Worm (Caenorhabditis elegans): ENCODE data around the gene irld-62.

Gene irld-62

ce11 chrV:15281279-15281949, 29.5 kb upstream of the irld-62 start, which contains the start of the genes srw-19 and srx-51:
Gene srw-19 (minus strand): TSS chrV:15281379.
Gene srx-51 (plus strand): TSS chrV:15281899.
- TF ChIP-seq ceh-13 (GFP tag; optimal IDR thresholded peaks at IDR 0.05), result no peak
- TF ChIP-seq ceh-36 (tag; optimal IDR thresholded peaks at IDR 0.05), result no peak
- no peak for TF ChIP-seq hmbx-1 (tag; optimal IDR thresholded peaks at IDR 0.05)

DNA sequence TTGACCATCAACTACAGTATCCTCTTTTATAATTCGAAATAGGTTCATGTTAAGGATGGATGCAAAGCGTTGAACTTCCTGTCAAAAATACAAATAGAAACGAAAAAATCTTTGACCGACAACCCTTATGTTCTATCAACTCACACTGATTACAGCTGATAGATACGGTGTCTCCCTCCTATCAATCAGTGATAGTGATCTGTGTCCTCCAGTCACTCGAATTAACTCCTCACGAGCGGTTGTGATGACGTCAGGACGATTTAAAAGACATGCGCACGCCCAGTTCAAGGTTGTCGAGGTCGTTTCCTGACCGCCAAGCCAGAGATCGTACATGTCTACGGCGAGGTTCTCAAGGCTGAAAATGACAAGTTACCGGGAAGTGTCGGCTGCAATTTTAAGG, 24.9 kb upstream of the irld-62 start:
- no peak for TF ChIP-seq scrt-1 (GFP tag; IDR thresholded peaks at IDR 0.05)
- TF ChIP-seq B0310.2 (tag; optimal IDR thresholded peaks at IDR 0.05), result no peak

DNA sequence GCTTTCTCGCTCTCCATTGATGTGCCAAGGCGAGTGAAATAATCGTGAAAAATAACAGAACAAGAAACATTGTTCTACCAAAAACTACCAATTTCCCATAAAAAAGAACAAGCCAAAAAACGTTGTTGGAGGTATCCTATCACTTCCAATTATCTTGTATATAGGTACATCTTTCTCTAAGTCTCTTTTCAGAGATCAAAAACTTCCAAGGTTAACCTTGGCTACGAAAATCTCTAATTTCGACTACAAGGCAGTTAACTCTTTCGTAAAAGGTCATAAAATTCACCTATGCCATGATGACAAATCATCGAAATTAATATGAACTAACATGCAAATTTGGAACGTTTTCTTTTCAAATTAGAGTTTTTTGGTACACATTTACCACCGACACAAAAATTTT, 23.0 kb upstream of the irld-62 start, which contains the start of gene cyp-34A1:
Gene cyp-34A1 (minus strand): TSS at position 101 of the 400 bp plus-strand sequence.
- TF ChIP-seq ceh-13 (GFP tag; optimal IDR thresholded peaks at IDR 0.05) (no peak), scrt-1 (GFP tag; IDR thresholded peaks at IDR 0.05) (no peak), sea-1 (GFP tag; conservative IDR thresholded peaks at IDR 0.05) (no peak), hmbx-1 (tag; optimal IDR thresholded peaks at IDR 0.05) (no peak), hnd-1 (tag; optimal IDR thresholded peaks at IDR 0.05) (no peak), flt-1 (GFP tag; IDR thresholded peaks at IDR 0.05) (no peak), hmg-4 (GFP tag; optimal IDR thresholded peaks at IDR 0.05) (no peak), ets-7 (tag; optimal IDR thresholded peaks at IDR 0.05) (no peak), pes-1 (GFP tag; IDR thresholded peaks at IDR 0.05) (no peak)

- TF ChIP-seq aly-1 (tag; optimal IDR thresholded peaks at IDR 0.05) (no peak), F13C5.2 (tag; optimal IDR thresholded peaks at IDR 0.05) (no peak), hmbx-1 (tag; optimal IDR thresholded peaks at IDR 0.05) (no peak), ceh-36 (tag; optimal IDR thresholded peaks at IDR 0.05) (no peak), ceh-13 (GFP tag; optimal IDR thresholded peaks at IDR 0.05) (no peak), scrt-1 (GFP tag; IDR thresholded peaks at IDR 0.05) (no peak), hmg-4 (GFP tag; optimal IDR thresholded peaks at IDR 0.05) (no peak), B0310.2 (tag; optimal IDR thresholded peaks at IDR 0.05) (no peak), ets-7 (tag; optimal IDR thresholded peaks at IDR 0.05) (no peak), hnd-1 (tag; optimal IDR thresholded peaks at IDR 0.05) (no peak), pes-1 (GFP tag; IDR thresholded peaks at IDR 0.05) (no peak), tra-4 (tag; optimal IDR thresholded peaks at IDR 0.05) (no peak), tbx-11 (GFP tag; IDR thresholded peaks at IDR 0.05) (no peak), flt-1 (GFP tag; IDR thresholded peaks at IDR 0.05) (no peak), tbx-37 (GFP tag; conservative IDR thresholded peaks at IDR 0.05) (no peak)
These were observed 19.9 kb upstream of the irld-62 start, which contains the start of gene cyp-34A2 for ce11 chrV:15290995-15291394. Gene cyp-34A2 (minus strand): TSS chrV:15291095.

DNA sequence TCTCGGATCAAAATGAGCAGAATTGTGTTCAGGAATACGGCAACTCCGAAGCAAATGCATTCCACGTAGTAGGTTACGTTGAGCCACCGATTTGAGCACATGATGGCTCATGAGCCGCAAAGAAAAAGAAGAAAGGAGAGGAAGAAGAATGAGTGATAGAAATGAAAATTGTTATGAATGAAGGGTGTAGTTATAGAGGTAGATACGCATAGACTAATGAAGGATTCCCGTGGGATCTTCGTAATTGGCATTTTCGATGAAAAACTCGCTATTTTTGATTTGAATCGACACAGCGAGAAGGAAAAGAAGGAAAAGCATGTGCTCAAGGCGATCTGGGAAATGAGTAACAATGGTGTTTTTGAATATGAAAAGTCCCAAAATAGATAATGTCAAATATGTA, 17.0 kb upstream of the irld-62 start, which contains the start of gene str-96:
Gene str-96 (minus strand): TSS at position 101 of the 400 bp plus-strand sequence.
- TF ChIP-seq scrt-1 (GFP tag; IDR thresholded peaks at IDR 0.05), result no peak
- TF ChIP-seq hmbx-1 (tag; optimal IDR thresholded peaks at IDR 0.05), result no peak
- no peak for TF ChIP-seq tbx-11 (GFP tag; IDR thresholded peaks at IDR 0.05)
- TF ChIP-seq hnd-1 (tag; optimal IDR thresholded peaks at IDR 0.05), result no peak
- TF ChIP-seq tra-4 (tag; optimal IDR thresholded peaks at IDR 0.05), result no peak
- TF ChIP-seq ets-7 (tag; optimal IDR thresholded peaks at IDR 0.05), result no peak
- TF ChIP-seq sea-1 (GFP tag; conservative IDR thresholded peaks at IDR 0.05), result no peak
- TF ChIP-seq ceh-13 (GFP tag; optimal IDR thresholded peaks at IDR 0.05), result no peak

DNA sequence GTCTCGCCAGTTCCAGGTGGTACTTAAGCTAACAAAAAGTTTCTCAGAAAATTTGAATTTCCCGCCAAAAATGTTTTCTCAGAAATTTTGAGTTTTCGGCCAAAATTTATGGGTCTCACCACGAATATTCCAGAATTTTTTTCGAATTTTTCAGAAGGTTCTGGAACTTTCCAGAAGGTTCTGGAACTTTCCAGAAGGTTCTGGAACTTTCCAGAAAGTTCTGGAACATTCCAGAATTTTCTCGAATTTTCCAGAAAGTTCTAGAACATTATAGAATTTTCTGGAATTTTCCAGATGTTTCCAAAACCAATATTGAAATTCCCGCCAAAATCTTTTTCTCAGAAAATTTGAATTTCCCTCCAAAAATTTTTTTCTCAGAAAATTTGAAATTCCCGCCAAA, 15.4 kb upstream of the irld-62 start:
- TF ChIP-seq pes-1 (GFP tag; IDR thresholded peaks at IDR 0.05), result peak; percentile 54; the same call in 1 of the 2 replicates
- TF ChIP-seq flt-1 (GFP tag; IDR thresholded peaks at IDR 0.05), result peak; percentile 15; the same call in 1 of the 2 replicates

ce11 chrV:15298597-15298996, 12.3 kb upstream of the irld-62 start, which contains the start of gene cpr-3:
Gene cpr-3 (minus strand): TSS chrV:15298700.
- TF ChIP-seq sea-1 (GFP tag; conservative IDR thresholded peaks at IDR 0.05), result no peak
- TF ChIP-seq tbx-11 (GFP tag; IDR thresholded peaks at IDR 0.05), result no peak
- no peak for TF ChIP-seq hmg-4 (GFP tag; optimal IDR thresholded peaks at IDR 0.05)

DNA sequence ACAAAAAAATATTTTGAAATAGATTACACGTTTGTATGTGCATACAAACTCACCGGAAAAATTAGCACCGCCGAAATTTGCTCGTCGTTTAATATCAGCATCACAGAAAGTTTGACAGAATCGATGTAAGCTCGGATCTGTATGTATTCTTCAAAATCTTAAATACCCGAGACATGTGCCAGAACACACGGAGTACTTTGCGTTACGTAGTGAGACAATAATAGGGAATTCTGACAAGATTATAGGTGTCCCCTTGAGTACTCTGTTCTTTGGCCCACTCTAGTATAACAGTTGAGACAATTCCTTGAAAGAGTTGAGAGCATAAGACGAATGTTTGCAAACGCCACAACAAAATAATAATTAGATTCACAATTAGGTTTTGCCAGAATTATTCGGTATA, 7.3 kb upstream of the irld-62 start, which contains the start of gene srx-48:
Gene srx-48 (minus strand): TSS at position 101 of the 400 bp plus-strand sequence.
- no peak for TF ChIP-seq ets-7 (tag; optimal IDR thresholded peaks at IDR 0.05)
- no peak for TF ChIP-seq F13C5.2 (tag; optimal IDR thresholded peaks at IDR 0.05)
- TF ChIP-seq tbx-11 (GFP tag; IDR thresholded peaks at IDR 0.05), result no peak
- TF ChIP-seq ama-1 (optimal IDR thresholded peaks at IDR 0.05), result no peak
- no peak for TF ChIP-seq tbx-37 (GFP tag; conservative IDR thresholded peaks at IDR 0.05)
- TF ChIP-seq hnd-1 (tag; optimal IDR thresholded peaks at IDR 0.05), result no peak
- TF ChIP-seq B0310.2 (tag; optimal IDR thresholded peaks at IDR 0.05), result no peak
- no peak for TF ChIP-seq hmg-4 (GFP tag; optimal IDR thresholded peaks at IDR 0.05)
- TF ChIP-seq sea-1 (GFP tag; conservative IDR thresholded peaks at IDR 0.05), result no peak

ce11 chrV:15305502-15305901, 5.4 kb upstream of the irld-62 start, which contains the start of gene T26H8.5:
Gene T26H8.5 (minus strand): TSS chrV:15305602.
- TF ChIP-seq ceh-36 (tag; optimal IDR thresholded peaks at IDR 0.05) (no peak), ceh-13 (GFP tag; optimal IDR thresholded peaks at IDR 0.05) (no peak), tra-4 (tag; optimal IDR thresholded peaks at IDR 0.05) (no peak), tbx-11 (GFP tag; IDR thresholded peaks at IDR 0.05) (no peak), B0310.2 (tag; optimal IDR thresholded peaks at IDR 0.05) (no peak), F13C5.2 (tag; optimal IDR thresholded peaks at IDR 0.05) (no peak), hmg-4 (GFP tag; optimal IDR thresholded peaks at IDR 0.05) (no peak), scrt-1 (GFP tag; IDR thresholded peaks at IDR 0.05) (no peak), tbx-37 (GFP tag; conservative IDR thresholded peaks at IDR 0.05) (no peak), aly-1 (tag; optimal IDR thresholded peaks at IDR 0.05) (no peak), pes-1 (GFP tag; IDR thresholded peaks at IDR 0.05) (no peak), ets-7 (tag; optimal IDR thresholded peaks at IDR 0.05) (no peak), ama-1 (optimal IDR thresholded peaks at IDR 0.05) (no peak), flt-1 (GFP tag; IDR thresholded peaks at IDR 0.05) (no peak), sea-1 (GFP tag; conservative IDR thresholded peaks at IDR 0.05) (no peak), hnd-1 (tag; optimal IDR thresholded peaks at IDR 0.05) (no peak), hmbx-1 (tag; optimal IDR thresholded peaks at IDR 0.05) (no peak)
